Worm (Caenorhabditis elegans) whole organism, young adult: Measurements from ENCODE around the gene F28H6.4.

Source experiments
- B0336.3 ChIP-seq: fragments of 200-800 bp; sonication (Bioruptor generic); IDR thresholded peaks from 2 replicates; pipeline ENCODE4 v1.3.6; 2022; ENCODE audit warnings: missing genetic modification characterization, missing compliant biosample characterization
- F10E7.11 ChIP-seq: sonication (generic microtip); optimal IDR thresholded peaks from 2 replicates; lab custom pipeline; 2017; ENCODE audit warnings: mild to moderate bottlenecking, missing genetic modification characterization, moderate library complexity, missing compliant biosample characterization
- F33H1.4 ChIP-seq: fragments of 200-800 bp; sonication (Bioruptor generic); IDR thresholded peaks from 2 replicates; pipeline ENCODE4 v1.3.6; 2022; ENCODE audit warnings: missing genetic modification reagents, missing genetic modification characterization, missing compliant biosample characterization
- F49E8.2 ChIP-seq: sonication (generic microtip); optimal IDR thresholded peaks from 3 replicates; lab custom pipeline; 2017; ENCODE audit warnings: missing genetic modification characterization, mild to moderate bottlenecking, missing compliant biosample characterization, antibody characterized with exemption, moderate library complexity; ENCODE audit not compliant: insufficient read depth
- F52B5.7 ChIP-seq: sonication (generic microtip); optimal IDR thresholded peaks from 2 replicates; lab custom pipeline; 2016; ENCODE audit warnings: mild to moderate bottlenecking, missing genetic modification characterization, missing compliant biosample characterization
- F57A8.1 ChIP-seq: fragments of 200-800 bp; sonication (Bioruptor generic); optimal IDR thresholded peaks from 2 replicates; lab custom pipeline; 2018; ENCODE audit warnings: mild to moderate bottlenecking, missing genetic modification characterization, moderate library complexity, missing compliant biosample characterization
- F57C9.4 ChIP-seq: sonication (generic microtip); optimal IDR thresholded peaks from 2 replicates; lab custom pipeline; 2017; ENCODE audit warnings: mild to moderate bottlenecking, missing genetic modification characterization, missing compliant biosample characterization
- K12H6.12 ChIP-seq: fragments of 200-800 bp; sonication (Bioruptor generic); optimal IDR thresholded peaks from 2 replicates; lab custom pipeline; 2018; ENCODE audit warnings: mild to moderate bottlenecking, missing genetic modification characterization, missing compliant biosample characterization
- Y53F4B.3 ChIP-seq: fragments of 200-800 bp; sonication (Bioruptor generic); IDR thresholded peaks from 2 replicates; pipeline ENCODE4 v1.3.6; 2022; ENCODE audit warnings: missing genetic modification reagents, missing genetic modification characterization, missing compliant biosample characterization
- Y79H2A.3 ChIP-seq: fragments of 200-800 bp; sonication (Bioruptor generic); conservative IDR thresholded peaks from 2 replicates; pipeline ENCODE4 v1.3.6; 2022; ENCODE audit warnings: missing genetic modification reagents, missing genetic modification characterization, missing compliant biosample characterization
- aptf-3 ChIP-seq: fragments of 200-800 bp; sonication (Bioruptor generic); IDR thresholded peaks from 2 replicates; pipeline ENCODE4 v1.3.6; 2022; ENCODE audit warnings: missing genetic modification characterization, missing compliant biosample characterization
- bed-2 ChIP-seq: fragments of 200-800 bp; sonication (Bioruptor generic); IDR thresholded peaks from 2 replicates; pipeline ENCODE4 v1.3.6; 2022; ENCODE audit warnings: missing genetic modification reagents, missing genetic modification characterization, missing compliant biosample characterization
- ccch-3 ChIP-seq: fragments of 200-800 bp; sonication (Bioruptor generic); optimal IDR thresholded peaks from 2 replicates; lab custom pipeline; 2018; ENCODE audit warnings: mild to moderate bottlenecking, missing genetic modification characterization, missing compliant biosample characterization
- ceh-79 ChIP-seq: sonication (generic microtip); optimal IDR thresholded peaks from 2 replicates; lab custom pipeline; 2017; ENCODE audit warnings: mild to moderate bottlenecking, missing genetic modification characterization, missing compliant biosample characterization
- chd-7 ChIP-seq: sonication (generic microtip); optimal IDR thresholded peaks from 2 replicates; lab custom pipeline; 2016; ENCODE audit warnings: mild to moderate bottlenecking, missing genetic modification characterization, moderate library complexity, missing compliant biosample characterization
- egl-44 ChIP-seq: fragments of 200-800 bp; sonication (Bioruptor generic); IDR thresholded peaks from 2 replicates; pipeline ENCODE4 v1.3.6; 2022; ENCODE audit warnings: missing genetic modification reagents, missing genetic modification characterization, missing compliant biosample characterization
- egrh-3 ChIP-seq: fragments of 200-800 bp; sonication (Bioruptor generic); IDR thresholded peaks from 2 replicates; pipeline ENCODE4 v1.3.6; 2022; ENCODE audit warnings: missing genetic modification reagents, missing genetic modification characterization, missing compliant biosample characterization
- fkh-3 ChIP-seq: sonication (generic microtip); optimal IDR thresholded peaks from 2 replicates; lab custom pipeline; 2016; ENCODE audit warnings: mild to moderate bottlenecking, missing genetic modification characterization, missing compliant biosample characterization
- let-607 ChIP-seq, 2 experiments: fragments of 200-800 bp in 1 of 2; sonication (Bioruptor generic) in 1 of 2; sonication (generic microtip) in 1 of 2; optimal IDR thresholded peaks; 2 replicates each; lab custom pipeline; 2016 to 2018; ENCODE audit warnings: mild to moderate bottlenecking in 2 of 2, missing compliant biosample characterization in 2 of 2, missing genetic modification characterization in 2 of 2, moderate library complexity in 2 of 2, missing genotype in 1 of 2
- lin-54 ChIP-seq: fragments of 200-800 bp; sonication (Bioruptor generic); optimal IDR thresholded peaks from 2 replicates; lab custom pipeline; 2018; ENCODE audit warnings: mild to moderate bottlenecking, missing genetic modification characterization, missing compliant biosample characterization
- lir-1 ChIP-seq: fragments of 200-800 bp; sonication (Bioruptor generic); conservative IDR thresholded peaks from 2 replicates; pipeline ENCODE4 v1.3.6; 2022; ENCODE audit warnings: missing genetic modification reagents, missing genetic modification characterization, missing compliant biosample characterization
- lsl-1 ChIP-seq: fragments of 200-800 bp; sonication (Bioruptor generic); optimal IDR thresholded peaks from 2 replicates; lab custom pipeline; 2018; ENCODE audit warnings: mild to moderate bottlenecking, missing genetic modification characterization, moderate library complexity, missing compliant biosample characterization
- lsy-27 ChIP-seq: sonication (generic microtip); optimal IDR thresholded peaks from 2 replicates; lab custom pipeline; 2017; ENCODE audit warnings: missing genetic modification characterization, mild to moderate bottlenecking, missing compliant biosample characterization, antibody characterized with exemption, missing genotype, borderline replicate concordance; ENCODE audit not compliant: insufficient read depth
- madf-10 ChIP-seq: sonication (generic microtip); optimal IDR thresholded peaks from 2 replicates; lab custom pipeline; 2016; ENCODE audit warnings: mild to moderate bottlenecking, missing genetic modification characterization, missing compliant biosample characterization
- mcd-1 ChIP-seq: fragments of 200-800 bp; sonication (Bioruptor generic); IDR thresholded peaks from 2 replicates; pipeline ENCODE4 v1.3.6; 2022; ENCODE audit warnings: missing genetic modification reagents, missing genetic modification characterization, missing compliant biosample characterization
- mel-28 ChIP-seq: sonication (generic microtip); optimal IDR thresholded peaks from 2 replicates; lab custom pipeline; 2016; ENCODE audit warnings: borderline replicate concordance, mild to moderate bottlenecking, missing genetic modification characterization, missing compliant biosample characterization
- mes-4 ChIP-seq: sonication (generic microtip); optimal IDR thresholded peaks from 2 replicates; lab custom pipeline; 2016; ENCODE audit warnings: missing genotype, missing genetic modification characterization, missing compliant biosample characterization
- mxl-1 ChIP-seq: sonication (generic microtip); optimal IDR thresholded peaks from 2 replicates; lab custom pipeline; 2016; ENCODE audit warnings: missing genetic modification characterization, missing compliant biosample characterization
- nfya-1 ChIP-seq: sonication (generic microtip); optimal IDR thresholded peaks from 2 replicates; lab custom pipeline; 2017; ENCODE audit warnings: antibody characterized with exemption, missing compliant biosample characterization, missing genetic modification characterization, borderline replicate concordance; ENCODE audit not compliant: insufficient read depth
- nfyb-1 ChIP-seq: fragments of 200-800 bp; sonication (Bioruptor generic); IDR thresholded peaks from 2 replicates; pipeline ENCODE4 v1.3.6; 2022; ENCODE audit warnings: missing genetic modification reagents, missing genetic modification characterization, missing compliant biosample characterization
- nhr-179 ChIP-seq: sonication (generic microtip); optimal IDR thresholded peaks from 2 replicates; lab custom pipeline; 2016; ENCODE audit warnings: mild to moderate bottlenecking, missing genetic modification characterization, missing compliant biosample characterization
- nhr-27 ChIP-seq: fragments of 200-800 bp; sonication (Bioruptor generic); optimal IDR thresholded peaks from 2 replicates; lab custom pipeline; 2018; ENCODE audit warnings: mild to moderate bottlenecking, missing genetic modification characterization, moderate library complexity, missing compliant biosample characterization
- nhr-90 ChIP-seq: sonication (generic microtip); optimal IDR thresholded peaks from 2 replicates; lab custom pipeline; 2016; ENCODE audit warnings: missing genotype, mild to moderate bottlenecking, missing genetic modification characterization, missing compliant biosample characterization
- rcor-1 ChIP-seq: fragments of 200-800 bp; sonication (Bioruptor generic); IDR thresholded peaks from 2 replicates; pipeline ENCODE4 v1.3.6; 2022; ENCODE audit warnings: missing genetic modification reagents, missing genetic modification characterization, missing compliant biosample characterization
- rpc-1 ChIP-seq, 2 experiments: fragments of 150-350 bp in 1 of 2; sonication (generic microtip) in 1 of 2; optimal IDR thresholded peaks; 2 replicates each; lab custom pipeline; 2014 to 2018; ENCODE audit warnings: missing biosample characterization in 1 of 2, missing genetic modification characterization in 1 of 2, missing genetic modification reagents in 1 of 2, missing genotype in 1 of 2
- sdz-38 ChIP-seq: sonication (generic microtip); optimal IDR thresholded peaks from 2 replicates; lab custom pipeline; 2016; ENCODE audit warnings: missing genotype, missing genetic modification characterization, missing compliant biosample characterization
- sea-2 ChIP-seq: fragments of 200-800 bp; sonication (Bioruptor generic); IDR thresholded peaks from 2 replicates; pipeline ENCODE4 v1.3.6; 2022; ENCODE audit warnings: missing genetic modification characterization, missing compliant biosample characterization
- snpc-1.1 ChIP-seq: sonication (generic microtip); optimal IDR thresholded peaks from 2 replicates; lab custom pipeline; 2017; ENCODE audit warnings: missing genetic modification characterization, mild to moderate bottlenecking, missing compliant biosample characterization, antibody characterized with exemption, moderate library complexity, missing genotype, missing genetic modification reagents; ENCODE audit not compliant: insufficient read depth
- tbx-9 ChIP-seq: sonication (generic microtip); optimal IDR thresholded peaks from 2 replicates; lab custom pipeline; 2016; ENCODE audit warnings: borderline replicate concordance, missing genetic modification characterization, inconsistent platforms, missing compliant biosample characterization
- tlf-1 ChIP-seq: fragments of 200-800 bp; sonication (Bioruptor generic); optimal IDR thresholded peaks from 2 replicates; lab custom pipeline; 2018; ENCODE audit warnings: mild to moderate bottlenecking, missing genetic modification characterization, missing compliant biosample characterization
- unc-62 ChIP-seq: fragments of 150-350 bp; optimal IDR thresholded peaks from 2 replicates; lab custom pipeline; 2014; ENCODE audit warnings: missing biosample characterization, missing genetic modification reagents, missing genetic modification characterization
- zfh-2 ChIP-seq: fragments of 200-800 bp; sonication (Bioruptor generic); conservative IDR thresholded peaks from 2 replicates; pipeline ENCODE4 v1.3.6; 2022; ENCODE audit warnings: missing genetic modification reagents, missing genetic modification characterization, missing compliant biosample characterization
- zim-3 ChIP-seq: sonication (generic microtip); optimal IDR thresholded peaks from 2 replicates; lab custom pipeline; 2017; ENCODE audit warnings: mild to moderate bottlenecking, missing genetic modification characterization, moderate library complexity, missing compliant biosample characterization
- ztf-26 ChIP-seq: sonication (generic microtip); optimal IDR thresholded peaks from 2 replicates; lab custom pipeline; 2017; ENCODE audit warnings: missing genetic modification characterization, missing compliant biosample characterization
- ztf-28 ChIP-seq: fragments of 200-800 bp; sonication (Bioruptor generic); IDR thresholded peaks from 2 replicates; pipeline ENCODE4 v1.3.6; 2022; ENCODE audit warnings: missing genetic modification reagents, missing genetic modification characterization, missing compliant biosample characterization
- ztf-3 ChIP-seq: fragments of 200-800 bp; sonication (Bioruptor generic); optimal IDR thresholded peaks from 2 replicates; lab custom pipeline; 2018; ENCODE audit warnings: mild to moderate bottlenecking, missing genetic modification characterization, missing compliant biosample characterization

F28H6.4 gene

ce11 chrX:14161684-14162347 lies 34.1 kb downstream of the F28H6.4 start, which contains the start of gene lgc-25 (continued):
- TF ChIP-seq sea-2 (GFP tag; lab: Robert Waterston, UW) (no peak), Y79H2A.3 (no peak), let-607 (tag; optimal IDR thresholded peaks at IDR 0.05; lab: Kevin White, UChicago) (peak in 1 of 2 experiments; percentile 65), B0336.3 (no peak), zfh-2 (no peak), K12H6.12 (tag; lab: Kevin White, UChicago) (no peak), rcor-1 (GFP tag; lab: Robert Waterston, UW) (0 out of 2 replicates have a peak, but pooled peaks have one; percentile 45), mel-28 (tag; lab: Kevin White, UChicago) (no peak), nhr-27 (tag; lab: Kevin White, UChicago) (no peak), lsl-1 (no peak), egrh-3 (GFP tag; lab: Robert Waterston, UW) (no peak), mcd-1 (GFP tag; lab: Robert Waterston, UW) (no peak; the same call in 1 of the 2 replicates), lir-1 (GFP tag; lab: Robert Waterston, UW) (peak; percentile 65), bed-2 (0 out of 2 replicates have a peak, but pooled peaks have one; percentile 46), F10E7.11 (no peak), ztf-26 (tag; lab: Kevin White, UChicago) (peak; percentile 58), lsy-27 (no peak), chd-7 (tag; lab: Kevin White, UChicago) (no peak), unc-62 (GFP tag; lab: Kevin White, UChicago) (no peak), tbx-9 (no peak), nfyb-1 (GFP tag; lab: Robert Waterston, UW) (peak; percentile 65), ccch-3 (GFP tag; lab: Kevin White, UChicago) (no peak), madf-10 (peak; percentile 55), F57C9.4 (no peak), mxl-1 (tag; lab: Kevin White, UChicago) (peak; percentile 36), ztf-3 (GFP tag; lab: Kevin White, UChicago) (no peak), mes-4 (tag; lab: Kevin White, UChicago) (peak; percentile 70), tlf-1 (GFP tag; lab: Kevin White, UChicago) (no peak), nhr-179 (tag; lab: Kevin White, UChicago) (peak; percentile 50), egl-44 (GFP tag; lab: Robert Waterston, UW) (no peak), aptf-3 (GFP tag; lab: Robert Waterston, UW) (no peak), lin-54 (GFP tag; lab: Kevin White, UChicago) (peak; percentile 5), ztf-28 (no peak), F33H1.4 (GFP tag; lab: Robert Waterston, UW) (no peak), Y53F4B.3 (GFP tag; lab: Robert Waterston, UW) (no peak), nhr-90 (tag; lab: Kevin White, UChicago) (peak; percentile 71), fkh-3 (tag; lab: Kevin White, UChicago) (no peak), F49E8.2 (no peak), ceh-79 (no peak), F52B5.7 (tag; lab: Kevin White, UChicago) (no peak), zim-3 (tag; lab: Kevin White, UChicago) (peak; percentile 32), rpc-1 (optimal IDR thresholded peaks at IDR 0.05; lab: Kevin White, UChicago) (peak; percentile 96), rpc-1 (tag; optimal IDR thresholded peaks at IDR 0.05; lab: Kevin White, UChicago) (peak; percentile 94), nfya-1 (tag; lab: Kevin White, UChicago) (no peak), F57A8.1 (GFP tag; lab: Kevin White, UChicago) (no peak), snpc-1.1 (tag; lab: Kevin White, UChicago) (peak; percentile 74), sdz-38 (tag; lab: Kevin White, UChicago) (no peak)
